Worm (Caenorhabditis elegans) whole organism, young adult: ENCODE results near the gene sel-1.

ENCODE experiments used
- C06A6.2 ChIP-seq: fragments of 200-800 bp; sonication (Bioruptor generic); conservative IDR thresholded peaks from 2 replicates; pipeline ENCODE4 v1.3.6; 2022; ENCODE audit warnings: missing genetic modification characterization, missing compliant biosample characterization
- ama-1 ChIP-seq, 3 experiments: fragments of 150-350 bp in 1 of 3; sonication (generic microtip) in 2 of 3; optimal IDR thresholded peaks; 2 replicates each; lab custom pipeline; 2014 to 2018; ENCODE audit warnings: missing biosample characterization in 2 of 3, missing genetic modification characterization in 2 of 3, missing genetic modification reagents in 2 of 3
- bed-2 ChIP-seq: fragments of 200-800 bp; sonication (Bioruptor generic); IDR thresholded peaks from 2 replicates; pipeline ENCODE4 v1.3.6; 2022; ENCODE audit warnings: missing genetic modification reagents, missing genetic modification characterization, missing compliant biosample characterization
- ccch-3 ChIP-seq: fragments of 200-800 bp; sonication (Bioruptor generic); optimal IDR thresholded peaks from 2 replicates; lab custom pipeline; 2018; ENCODE audit warnings: mild to moderate bottlenecking, missing genetic modification characterization, missing compliant biosample characterization
- ceh-27 ChIP-seq: fragments of 200-800 bp; sonication (Bioruptor generic); optimal IDR thresholded peaks from 2 replicates; lab custom pipeline; 2018; ENCODE audit warnings: mild to moderate bottlenecking, missing genetic modification characterization, moderate library complexity, missing compliant biosample characterization
- ceh-91 ChIP-seq: fragments of 200-800 bp; sonication (Bioruptor generic); IDR thresholded peaks from 2 replicates; pipeline ENCODE4 v1.3.6; 2022; ENCODE audit warnings: missing genetic modification reagents, missing genetic modification characterization, missing compliant biosample characterization
- nfya-1 ChIP-seq: sonication (generic microtip); optimal IDR thresholded peaks from 2 replicates; lab custom pipeline; 2017; ENCODE audit warnings: antibody characterized with exemption, missing compliant biosample characterization, missing genetic modification characterization, borderline replicate concordance; ENCODE audit not compliant: insufficient read depth
- nfya-2 ChIP-seq: fragments of 200-800 bp; sonication (Bioruptor generic); IDR thresholded peaks from 2 replicates; pipeline ENCODE4 v1.3.6; 2022; ENCODE audit warnings: missing genetic modification reagents, missing genetic modification characterization, missing compliant biosample characterization
- nhr-120 ChIP-seq: fragments of 200-800 bp; sonication (Bioruptor generic); IDR thresholded peaks from 2 replicates; pipeline ENCODE4 v1.3.6; 2022; ENCODE audit warnings: missing genetic modification characterization, missing compliant biosample characterization
- snpc-1.1 ChIP-seq: sonication (generic microtip); optimal IDR thresholded peaks from 2 replicates; lab custom pipeline; 2017; ENCODE audit warnings: missing genetic modification characterization, mild to moderate bottlenecking, missing compliant biosample characterization, antibody characterized with exemption, moderate library complexity, missing genotype, missing genetic modification reagents; ENCODE audit not compliant: insufficient read depth
- snpc-4 ChIP-seq, 5 experiments: fragments of 150-350 bp in 1 of 5; sonication (generic microtip) in 4 of 5; optimal IDR thresholded peaks; 2 replicates each; lab custom pipeline; 2014 to 2018; ENCODE audit warnings: missing genetic modification characterization in 5 of 5, missing biosample characterization in 3 of 5, antibody characterized with exemption in 2 of 5, mild to moderate bottlenecking in 2 of 5, missing compliant biosample characterization in 2 of 5, missing genotype in 2 of 5, moderate library complexity in 2 of 5, missing genetic modification reagents in 1 of 5
- unc-130 ChIP-seq: sonication (generic microtip); optimal IDR thresholded peaks from 2 replicates; lab custom pipeline; 2016; ENCODE audit warnings: missing genetic modification reagents, missing genetic modification characterization, missing compliant biosample characterization
- unc-62 ChIP-seq: fragments of 150-350 bp; optimal IDR thresholded peaks from 2 replicates; lab custom pipeline; 2014; ENCODE audit warnings: missing biosample characterization, missing genetic modification reagents, missing genetic modification characterization

DNA sequence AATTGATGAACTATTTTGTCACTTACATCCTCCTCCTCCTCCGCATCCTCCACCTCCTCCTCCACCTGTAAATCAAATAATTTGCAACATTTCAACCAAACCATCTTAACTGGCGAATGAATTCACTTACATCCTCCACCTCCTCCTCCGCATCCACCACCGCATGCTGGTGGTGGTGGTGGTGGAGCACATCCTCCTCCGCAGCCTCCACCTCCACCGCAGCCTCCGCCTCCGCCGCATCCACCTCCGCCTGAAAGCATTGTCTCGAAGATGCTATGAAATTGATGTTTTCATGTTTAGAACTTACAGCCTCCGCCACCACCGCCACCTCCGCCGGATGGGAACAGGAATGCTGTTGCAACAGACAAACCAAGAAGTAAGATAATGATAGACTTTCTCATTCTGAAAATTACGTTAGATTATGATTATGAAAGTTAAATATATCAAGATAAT is 16.0 kb downstream of the sel-1 start, which contains the start of gene grl-23:
- TF ChIP-seq ccch-3 (GFP tag; lab: Kevin White, UChicago) (no peak), C06A6.2 (no peak), unc-130 (GFP tag; lab: Kevin White, UChicago) (no peak), nfya-1 (tag; lab: Kevin White, UChicago) (no peak), snpc-1.1 (tag; lab: Kevin White, UChicago) (no peak), bed-2 (no peak), nfya-2 (GFP tag; lab: Robert Waterston, UW) (no peak), snpc-4 (GFP tag; optimal IDR thresholded peaks at IDR 0.05; lab: Kevin White, UChicago) (no peak), snpc-4 (tag; optimal IDR thresholded peaks at IDR 0.05; lab: Kevin White, UChicago) (no peak), unc-62 (GFP tag; lab: Kevin White, UChicago) (no peak), ceh-27 (GFP tag; lab: Kevin White, UChicago) (no peak), nhr-120 (GFP tag; lab: Robert Waterston, UW) (no peak), ceh-91 (GFP tag; lab: Robert Waterston, UW) (no peak), ama-1 (optimal IDR thresholded peaks at IDR 0.05; lab: Kevin White, UChicago) (no peak), ama-1 (GFP tag; optimal IDR thresholded peaks at IDR 0.05; lab: Kevin White, UChicago) (no peak)
